Worm (Caenorhabditis elegans): ENCODE data around the gene cpb-2.

cpb-2 gene

DNA sequence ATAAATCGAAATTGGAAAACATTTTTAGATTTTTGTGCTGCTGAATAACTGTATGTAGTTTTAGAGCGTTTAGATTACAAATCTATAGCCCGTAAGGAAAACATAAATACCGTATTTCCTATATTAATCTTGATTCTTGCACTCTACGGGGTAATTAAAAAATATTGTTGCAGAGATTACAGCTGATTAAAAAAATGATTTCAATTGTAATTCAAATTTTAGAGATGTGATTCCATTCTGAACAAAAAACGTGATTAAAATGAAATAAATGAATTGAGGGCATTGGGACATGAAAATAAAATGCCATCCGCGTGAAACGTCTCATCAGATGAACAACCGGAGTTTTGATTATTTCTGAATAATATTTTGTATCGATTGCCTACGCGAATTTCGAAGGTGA lies at the start of gene cpb-2:
Gene cpb-2, plus strand, starts transcription at position 301 of the 400 bp plus-strand sequence.
- TF ChIP-seq unc-62 (GFP tag; optimal IDR thresholded peaks at IDR 0.05), result no peak

DNA sequence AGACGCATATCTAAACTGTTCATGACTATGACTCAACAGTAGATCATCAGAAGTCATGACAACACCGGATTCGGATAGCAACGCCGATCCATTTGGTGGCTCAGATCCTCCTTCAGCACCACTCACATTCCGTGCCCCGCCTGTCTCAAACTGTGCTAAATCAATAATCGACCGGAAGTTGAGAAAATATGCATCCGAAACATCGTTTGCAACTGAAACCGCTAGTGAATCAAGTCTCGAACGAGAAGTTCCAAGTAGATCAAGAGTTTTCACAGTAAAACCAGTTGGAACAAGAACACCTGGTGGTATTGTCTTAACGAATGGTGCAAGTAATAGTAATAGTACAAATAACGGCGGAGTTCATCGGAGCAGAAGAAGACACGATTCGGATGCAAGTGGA lies 45.5 kb upstream of the cpb-2 start:
- no peak for TF ChIP-seq unc-62 (GFP tag; optimal IDR thresholded peaks at IDR 0.05)

DNA sequence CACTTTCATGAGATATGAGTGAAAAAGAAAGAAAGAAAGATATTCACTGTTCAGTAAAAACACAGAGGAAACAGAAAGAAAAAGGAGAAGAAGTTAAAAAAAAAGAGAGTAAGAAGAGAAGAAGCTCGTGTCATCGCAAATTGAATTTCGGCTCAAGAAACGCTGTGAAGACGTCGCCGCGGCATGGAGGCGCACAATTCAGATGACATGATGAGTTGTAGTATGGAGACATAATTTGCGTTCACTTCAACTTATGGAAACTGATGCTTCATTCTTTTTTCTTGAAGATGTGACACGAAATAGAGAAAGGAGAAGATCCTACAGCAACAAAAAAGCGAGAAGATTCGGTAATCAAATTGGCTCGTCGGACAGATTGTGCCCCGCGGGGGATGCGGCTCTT lies 44.2 kb upstream of the cpb-2 start:
- TF ChIP-seq unc-62 (GFP tag; optimal IDR thresholded peaks at IDR 0.05), result no peak

DNA sequence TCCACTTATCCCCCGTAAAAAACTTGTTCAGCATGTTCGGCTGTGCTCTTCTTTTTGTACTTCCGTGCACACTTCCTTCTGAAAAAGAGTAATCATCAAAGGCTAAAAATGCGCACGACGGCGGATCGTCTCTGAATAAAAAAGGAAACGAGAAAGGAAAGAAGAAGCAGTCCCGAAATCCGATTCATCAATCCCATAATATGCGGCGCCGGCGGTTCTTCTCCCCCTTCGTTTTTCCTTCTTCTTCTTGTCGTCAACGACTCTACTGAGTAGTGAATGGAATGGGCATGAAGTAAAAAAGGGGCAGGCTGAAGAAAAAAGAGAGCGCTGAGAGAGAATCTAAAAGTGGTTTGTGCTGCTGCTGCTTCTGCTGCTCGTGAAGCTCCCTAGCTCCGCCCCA lies 43.1 kb upstream of the cpb-2 start:
- no peak for TF ChIP-seq unc-62 (GFP tag; optimal IDR thresholded peaks at IDR 0.05)

DNA sequence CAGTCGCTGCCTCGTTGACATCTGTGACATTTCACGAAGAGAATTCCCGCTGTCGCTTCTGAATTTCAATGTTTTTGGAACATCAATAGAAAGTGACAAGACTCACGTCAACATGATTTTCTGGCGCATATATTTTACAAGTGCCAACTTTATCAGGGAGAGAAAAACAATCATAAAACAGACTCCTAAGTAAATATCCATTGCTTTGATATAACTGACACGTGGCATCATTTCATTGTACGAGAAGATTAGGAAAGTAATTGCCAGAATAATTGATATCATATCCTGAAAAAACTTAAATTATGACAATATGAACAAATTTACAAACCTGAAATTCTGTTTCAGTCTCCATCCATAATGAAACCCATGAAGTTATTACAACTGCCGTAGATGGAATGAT lies 34.5 kb upstream of the cpb-2 start:
- TF ChIP-seq unc-62 (GFP tag; optimal IDR thresholded peaks at IDR 0.05), result no peak

DNA sequence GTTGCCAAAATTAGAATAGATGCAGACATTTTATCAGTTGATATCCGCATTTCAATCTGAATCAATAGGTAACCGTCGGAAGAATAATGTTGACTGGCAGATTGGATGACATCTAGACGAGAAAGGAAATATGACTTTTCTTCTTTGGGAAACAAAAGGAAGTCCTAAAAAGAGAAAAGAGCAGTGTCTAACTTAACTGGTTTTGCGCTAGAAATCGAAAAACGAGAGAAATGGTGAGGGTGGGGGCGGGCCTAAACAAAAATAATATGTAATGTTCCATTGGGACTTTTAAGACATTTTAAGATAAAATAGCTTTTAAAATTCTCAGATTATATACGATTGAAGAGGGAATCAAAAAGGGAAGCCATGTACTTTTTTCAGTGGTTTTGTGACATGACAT lies 31.6 kb upstream of the cpb-2 start, which contains the start of gene exp-1:
Gene exp-1, minus strand, starts transcription at position 101 of the 400 bp plus-strand sequence.
- TF ChIP-seq unc-62 (GFP tag; optimal IDR thresholded peaks at IDR 0.05), result no peak

DNA sequence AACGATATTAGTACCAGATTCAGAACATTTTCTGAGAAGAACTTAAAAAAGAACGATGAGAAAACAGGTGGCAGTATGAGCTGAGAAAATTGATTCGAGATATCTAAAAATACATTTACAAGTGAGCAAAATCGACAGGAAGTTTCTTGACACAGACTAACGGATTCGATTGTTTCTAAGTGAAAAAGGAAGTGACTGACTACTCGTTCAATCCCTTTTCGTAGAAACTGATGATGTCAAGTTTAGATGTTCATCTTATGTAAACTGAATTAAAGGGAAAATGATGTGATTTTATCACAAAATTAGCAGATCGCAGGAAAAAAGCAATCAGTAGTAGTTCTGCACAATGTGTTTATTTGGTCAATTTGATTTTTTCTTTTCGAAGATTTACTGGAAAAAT lies 27.4 kb upstream of the cpb-2 start:
- TF ChIP-seq unc-62 (GFP tag; optimal IDR thresholded peaks at IDR 0.05), result no peak

DNA sequence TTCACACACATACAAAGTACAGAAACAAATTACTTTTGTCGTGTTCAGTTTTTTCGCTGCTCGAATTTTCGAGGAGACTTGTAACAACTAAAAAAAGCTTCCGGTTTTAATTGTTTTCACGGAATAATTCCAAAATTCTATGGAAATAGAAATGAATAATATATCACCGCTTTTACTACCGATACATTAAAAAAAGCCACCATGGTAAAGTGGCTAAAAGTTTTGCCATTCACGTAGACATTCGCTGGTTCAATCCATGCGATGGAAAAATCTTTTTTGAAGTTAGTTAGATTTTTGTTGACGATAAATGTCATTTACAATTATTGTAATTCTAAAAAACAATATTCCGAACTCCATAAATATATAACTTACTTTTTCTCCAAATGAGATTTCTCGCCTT lies 23.9 kb upstream of the cpb-2 start:
- no peak for TF ChIP-seq unc-62 (GFP tag; optimal IDR thresholded peaks at IDR 0.05)

DNA sequence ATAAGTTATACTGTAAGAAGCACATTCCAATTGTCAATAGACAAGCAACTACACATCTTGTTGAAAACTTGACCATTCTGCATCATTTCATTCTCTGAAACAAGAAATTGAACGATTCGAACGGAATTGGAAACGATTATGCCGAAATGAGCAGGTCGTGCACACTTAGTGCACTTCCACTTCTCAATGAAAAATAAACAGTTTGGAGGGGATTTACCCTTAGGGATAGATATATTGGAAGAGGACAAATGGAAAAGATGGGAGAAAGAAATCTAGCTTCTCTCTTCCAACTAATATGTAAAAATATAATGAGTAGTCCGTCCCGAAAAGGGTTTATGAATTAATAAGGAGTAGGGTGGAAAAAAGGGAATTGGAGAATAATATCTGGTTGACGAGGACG lies 23.4 kb upstream of the cpb-2 start, which contains the start of gene hst-3.1:
Gene hst-3.1, minus strand, starts transcription at position 101 of the 400 bp plus-strand sequence.
- no peak for TF ChIP-seq unc-62 (GFP tag; optimal IDR thresholded peaks at IDR 0.05)

DNA sequence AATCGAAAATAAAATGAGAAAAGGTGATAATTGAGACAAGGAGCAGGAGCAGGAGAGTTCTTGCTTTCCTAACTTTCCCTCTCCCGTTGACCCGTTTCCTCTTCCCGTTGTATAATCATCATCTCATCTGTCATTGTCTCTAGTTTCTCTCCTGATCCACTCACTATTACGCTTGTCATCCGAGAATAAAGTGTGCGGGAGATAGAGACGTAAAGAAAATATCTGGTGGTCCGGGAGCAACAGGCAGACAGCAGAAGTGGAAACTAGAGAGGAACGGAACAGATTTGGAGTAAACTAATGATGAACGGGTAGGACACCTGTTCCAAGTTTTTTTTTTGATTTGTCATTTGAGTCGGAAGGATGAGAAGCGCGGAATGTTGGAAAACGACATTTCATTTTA lies 22.3 kb upstream of the cpb-2 start:
- no peak for TF ChIP-seq unc-62 (GFP tag; optimal IDR thresholded peaks at IDR 0.05)

DNA sequence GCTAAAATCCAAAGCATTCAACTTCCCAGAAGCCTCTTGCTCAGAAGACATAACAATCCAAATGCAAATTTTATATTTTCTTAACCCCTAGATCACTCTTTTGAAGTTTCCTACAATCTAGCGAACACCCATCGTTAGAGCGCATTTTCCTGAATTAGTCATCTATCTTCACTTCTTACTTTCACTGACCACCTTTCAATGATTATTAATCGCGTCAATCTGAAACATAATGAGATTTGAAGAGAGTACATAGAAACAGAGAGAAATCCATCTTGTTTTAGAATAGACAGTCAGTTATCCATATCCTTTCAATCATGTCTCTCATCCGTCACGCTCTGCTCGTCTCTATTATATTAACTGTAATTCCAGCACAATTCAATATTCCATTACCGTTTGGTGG lies 21.4 kb upstream of the cpb-2 start, which contains the start of gene F40H3.3:
Gene F40H3.3, plus strand, starts transcription at position 280 of the 400 bp plus-strand sequence.
- no peak for TF ChIP-seq unc-62 (GFP tag; optimal IDR thresholded peaks at IDR 0.05)

DNA sequence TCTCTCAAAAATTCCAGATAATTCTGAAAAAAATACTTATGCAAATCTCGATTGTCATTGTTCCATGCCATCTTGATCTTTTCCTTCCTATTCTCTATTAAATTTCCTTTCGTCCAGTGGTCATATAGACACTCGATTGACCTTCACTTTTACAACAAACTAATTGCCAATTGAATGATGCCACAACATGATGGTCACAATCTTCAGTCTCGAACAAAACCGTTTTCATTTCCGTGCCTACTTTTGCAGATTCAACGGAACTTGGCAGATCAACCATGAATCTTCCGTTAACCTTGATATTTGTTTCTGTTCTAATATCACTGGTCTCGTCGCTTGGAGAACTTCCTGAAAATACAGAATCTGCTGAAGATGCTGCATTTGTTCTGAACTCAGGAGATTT lies 19.2 kb upstream of the cpb-2 start, which contains the start of gene F40H3.2:
Gene F40H3.2, plus strand, starts transcription at position 250 of the 400 bp plus-strand sequence.
- no peak for TF ChIP-seq unc-62 (GFP tag; optimal IDR thresholded peaks at IDR 0.05)

DNA sequence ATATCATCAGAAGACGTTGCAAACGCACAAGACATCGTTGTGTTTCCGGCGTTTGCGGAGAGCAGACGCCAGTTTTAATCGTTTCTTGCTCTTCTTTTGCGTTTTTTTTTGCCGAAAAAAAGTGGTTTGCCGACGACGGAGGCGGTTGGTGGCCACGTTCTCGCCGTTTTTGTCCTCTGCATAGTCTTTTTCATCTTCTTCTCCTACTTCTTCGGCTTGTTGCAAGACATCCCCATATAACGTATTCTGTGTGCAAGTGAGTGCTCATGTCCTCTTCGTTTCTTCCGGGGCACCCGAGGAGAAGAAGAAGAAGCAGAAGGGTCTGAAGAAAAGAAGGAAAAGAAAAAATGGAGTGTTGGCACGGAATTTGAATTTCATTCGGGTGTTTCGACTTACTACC lies 17.6 kb upstream of the cpb-2 start:
- TF ChIP-seq unc-62 (GFP tag; optimal IDR thresholded peaks at IDR 0.05), result no peak

DNA sequence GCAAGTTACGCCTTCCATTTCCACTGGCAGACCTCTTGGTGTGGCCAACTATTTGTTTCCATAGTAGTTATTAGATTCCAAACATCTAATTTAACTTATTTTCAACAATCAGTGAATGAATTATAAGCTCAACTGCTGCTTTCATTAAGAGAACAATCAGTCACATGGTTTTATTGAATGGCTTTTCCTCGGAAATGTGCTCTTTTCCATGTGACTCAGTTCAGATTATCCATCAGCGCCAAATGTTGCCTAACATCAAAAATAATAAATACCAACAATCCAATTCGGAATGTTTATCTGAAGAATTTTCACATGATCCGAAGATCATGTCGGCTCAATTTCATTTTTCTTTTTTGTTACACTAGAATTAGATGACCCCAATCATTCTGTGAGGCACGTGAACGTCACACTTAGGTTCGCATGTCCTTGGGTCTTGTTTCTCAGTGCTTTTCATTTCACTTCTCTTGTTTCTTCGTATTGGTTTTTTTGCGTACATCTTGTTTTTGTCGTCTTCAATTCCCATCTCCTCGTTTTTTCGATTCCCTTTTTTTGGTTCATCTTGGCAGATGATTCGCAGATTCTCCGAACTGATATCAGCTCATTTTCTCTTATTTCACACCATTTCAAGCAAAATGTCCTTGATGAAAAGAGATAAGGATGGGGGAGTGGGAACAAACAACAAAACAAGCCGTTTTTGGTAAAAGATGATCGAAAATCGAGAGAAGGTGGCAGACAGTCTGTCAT lies 16.3 kb upstream of the cpb-2 start:
- no peak for TF ChIP-seq unc-62 (GFP tag; optimal IDR thresholded peaks at IDR 0.05)

DNA sequence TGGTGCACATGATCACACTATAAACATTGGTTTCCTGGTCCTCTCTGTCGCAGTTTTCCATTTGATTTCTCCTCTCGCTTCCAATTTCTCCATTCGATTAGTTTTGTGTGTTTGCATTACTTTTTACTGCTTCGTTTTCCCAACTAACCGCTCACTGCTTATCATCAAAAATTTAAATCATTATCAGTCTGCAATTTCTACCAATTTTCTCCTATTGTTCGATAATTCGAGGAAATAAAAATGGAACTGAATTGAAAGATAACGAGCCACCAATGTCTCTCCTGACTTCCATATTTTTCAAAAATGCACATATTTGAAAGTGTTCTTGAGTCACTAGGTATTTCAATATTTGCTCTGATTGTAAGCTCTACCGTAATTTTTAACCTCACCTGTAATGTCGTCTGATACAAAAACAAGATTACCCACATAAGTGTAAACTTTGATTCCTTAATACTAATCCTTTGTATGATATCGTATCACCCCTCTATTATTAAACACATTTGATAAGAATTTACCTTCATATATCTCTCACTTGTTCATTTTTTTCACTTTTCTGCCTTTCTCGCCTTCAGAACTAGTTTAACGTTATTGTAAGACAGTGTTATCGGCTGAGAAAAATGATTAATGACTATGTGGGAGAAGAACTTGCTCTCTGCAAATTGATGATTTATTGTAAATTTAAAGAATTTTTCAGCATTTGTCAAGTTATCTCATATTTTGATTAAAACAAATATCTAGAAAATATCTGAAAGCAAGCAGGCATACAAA lies 14.4 kb upstream of the cpb-2 start:
- TF ChIP-seq unc-62 (GFP tag; optimal IDR thresholded peaks at IDR 0.05), result no peak

DNA sequence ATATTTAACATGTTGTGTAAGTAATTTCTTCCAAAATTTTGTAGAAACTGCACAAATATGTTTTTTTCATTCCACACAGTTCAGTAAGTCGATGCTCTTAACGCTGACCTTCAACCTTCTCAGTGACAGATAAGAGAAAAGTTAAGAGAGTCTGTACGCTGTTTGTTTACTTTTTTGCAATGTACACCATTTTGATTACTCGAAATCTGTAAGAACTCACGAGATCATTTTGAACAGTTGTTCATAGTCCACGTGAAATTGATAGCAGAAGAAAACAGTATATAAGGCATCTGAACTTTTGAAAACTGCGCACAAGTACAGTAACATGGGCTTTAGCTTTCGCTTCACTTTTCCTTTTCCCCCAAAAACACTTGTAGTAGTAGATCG lies 13.8 kb upstream of the cpb-2 start:
- no peak for TF ChIP-seq unc-62 (GFP tag; optimal IDR thresholded peaks at IDR 0.05)

DNA sequence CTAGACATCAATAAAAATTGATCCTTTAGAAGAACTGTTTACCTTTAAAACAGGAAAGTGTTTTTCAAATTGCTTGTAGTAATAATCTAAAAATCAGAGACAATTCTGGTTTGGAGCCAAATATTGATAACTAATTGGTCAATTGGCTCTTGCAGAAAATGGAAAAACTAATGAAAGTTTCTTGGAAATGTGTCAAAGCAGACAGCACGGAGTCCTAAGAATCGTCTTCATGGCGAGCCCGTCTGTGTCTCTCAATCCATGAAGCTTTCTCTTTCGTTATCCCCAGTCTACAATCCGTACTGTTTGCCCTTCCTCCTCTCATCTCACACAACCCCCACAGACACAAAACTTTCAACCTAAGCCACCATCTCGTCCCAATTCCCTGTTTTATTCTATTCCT lies 13.1 kb upstream of the cpb-2 start, which contains the start of gene F40H3.1:
Gene F40H3.1, plus strand, starts transcription at position 301 of the 400 bp plus-strand sequence.
- no peak for TF ChIP-seq unc-62 (GFP tag; optimal IDR thresholded peaks at IDR 0.05)

Data from whole organism, dauer.